Fruit fly (Drosophila melanogaster) Kc167 (cell line): ENCODE results near the gene CG13699.

Experiments
- Myc ChIP-seq: fragments of >200 bp; optimal IDR thresholded peaks from 2 replicates; lab custom pipeline; 2017; ENCODE audit warnings: missing external identifiers
- Sin3A ChIP-seq: fragments of >200 bp; optimal IDR thresholded peaks from 2 replicates; lab custom pipeline; 2018; ENCODE audit warnings: missing external identifiers
- h ChIP-seq: fragments of >200 bp; optimal IDR thresholded peaks from 3 replicates; lab custom pipeline; 2018; ENCODE audit warnings: missing external identifiers
- psq ChIP-seq: fragments of >200 bp; optimal IDR thresholded peaks from 2 replicates; lab custom pipeline; 2017; ENCODE audit warnings: missing external identifiers

DNA sequence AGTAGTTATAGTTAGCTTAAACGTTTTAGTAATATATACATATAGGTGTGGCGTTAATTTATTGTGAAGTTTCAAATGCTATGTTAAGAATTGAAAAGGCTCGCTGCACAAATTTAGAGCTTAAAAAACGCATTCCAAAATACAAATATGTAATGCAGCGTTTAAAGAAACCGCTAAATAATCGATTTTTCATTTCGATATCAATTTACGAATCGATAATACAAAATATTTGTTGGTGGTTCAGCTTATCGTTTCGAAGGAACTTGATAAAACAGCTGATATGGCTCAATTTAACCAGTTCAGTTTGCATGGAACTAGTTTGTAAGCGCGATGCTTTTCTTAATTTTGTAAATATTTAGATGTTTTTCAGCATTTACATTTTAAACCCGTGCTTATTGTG is 49.7 kb downstream of the CG13699 start, which contains the start of the genes CG32195 and CG7341:
- TF ChIP-seq h (lab: Kevin White, UChicago) (no peak), psq (lab: Kevin White, UChicago) (no peak), Myc (lab: Kevin White, UChicago) (no peak), Sin3A (lab: Kevin White, UChicago) (no peak)
